Fruit fly (Drosophila melanogaster) S2 (cell line): ENCODE results near the gene trx.

Source experiments
- CG8478 ChIP-seq: fragments of >200 bp; optimal IDR thresholded peaks from 2 replicates; lab custom pipeline; 2018
- CTCF ChIP-seq, 2 experiments: fragments of >200 bp; optimal IDR thresholded peaks; 2 replicates each; lab custom pipeline; 2018

- TF ChIP-seq CG8478: no peak
- no peak for TF ChIP-seq CTCF (optimal IDR thresholded peaks at IDR 0.05; lab: Kevin White, UChicago)
These were observed 24.3 kb upstream of the trx start for dm6 chr3R:14311027-14311426.
